Worm (Caenorhabditis elegans) whole organism, L3 larva: ENCODE results near the gene C16C8.25.

Experiments
- aly-2 ChIP-seq: fragments of 150-350 bp; optimal IDR thresholded peaks from 2 replicates; lab custom pipeline; 2014; ENCODE audit warnings: missing biosample characterization, missing genetic modification characterization
- ama-1 ChIP-seq: fragments of 150-350 bp; optimal IDR thresholded peaks from 2 replicates; lab custom pipeline; 2018
- ceh-82 ChIP-seq: fragments of 150-350 bp; optimal IDR thresholded peaks from 2 replicates; lab custom pipeline; 2014; ENCODE audit warnings: missing biosample characterization, missing genetic modification characterization
- egl-27 ChIP-seq: sonication (generic microtip); optimal IDR thresholded peaks from 4 replicates; lab custom pipeline; 2017; ENCODE audit warnings: missing biosample characterization, missing genetic modification reagents, missing genetic modification characterization
- egl-5 ChIP-seq: fragments of 150-350 bp; optimal IDR thresholded peaks from 2 replicates; lab custom pipeline; 2017; ENCODE audit warnings: missing biosample characterization, missing genetic modification reagents, missing genetic modification characterization, inconsistent platforms
- lin-39 ChIP-seq: fragments of 150-350 bp; optimal IDR thresholded peaks from 2 replicates; lab custom pipeline; 2018; ENCODE audit warnings: missing biosample characterization, missing genetic modification reagents, missing genetic modification characterization
- nhr-25 ChIP-seq: sonication (generic microtip); optimal IDR thresholded peaks from 2 replicates; lab custom pipeline; 2017; ENCODE audit warnings: missing biosample characterization, missing genetic modification characterization
- nhr-28 ChIP-seq: fragments of 150-350 bp; optimal IDR thresholded peaks from 2 replicates; lab custom pipeline; 2014; ENCODE audit warnings: missing biosample characterization, missing genetic modification characterization
- nhr-43 ChIP-seq: sonication (generic microtip); optimal IDR thresholded peaks from 2 replicates; lab custom pipeline; 2016; ENCODE audit warnings: mild to moderate bottlenecking, missing genetic modification characterization, missing compliant biosample characterization; ENCODE audit not compliant: poor library complexity, severe bottlenecking
- pqm-1 ChIP-seq: fragments of 150-350 bp; optimal IDR thresholded peaks from 2 replicates; lab custom pipeline; 2017; ENCODE audit warnings: missing biosample characterization, missing genetic modification characterization, inconsistent platforms
- skn-1 ChIP-seq: fragments of 150-350 bp; optimal IDR thresholded peaks from 2 replicates; lab custom pipeline; 2014; ENCODE audit warnings: missing biosample characterization, missing genetic modification characterization
- snpc-4 ChIP-seq: fragments of 150-350 bp; optimal IDR thresholded peaks from 2 replicates; lab custom pipeline; 2014; ENCODE audit warnings: missing biosample characterization, missing genetic modification characterization
- unc-62 ChIP-seq: fragments of 150-350 bp; sonication (generic microtip); optimal IDR thresholded peaks from 4 replicates; lab custom pipeline; 2014; ENCODE audit warnings: missing biosample characterization, missing genetic modification reagents, missing genetic modification characterization
- zag-1 ChIP-seq: fragments of 150-350 bp; optimal IDR thresholded peaks from 2 replicates; lab custom pipeline; 2014; ENCODE audit warnings: missing biosample characterization, missing genetic modification characterization

DNA sequence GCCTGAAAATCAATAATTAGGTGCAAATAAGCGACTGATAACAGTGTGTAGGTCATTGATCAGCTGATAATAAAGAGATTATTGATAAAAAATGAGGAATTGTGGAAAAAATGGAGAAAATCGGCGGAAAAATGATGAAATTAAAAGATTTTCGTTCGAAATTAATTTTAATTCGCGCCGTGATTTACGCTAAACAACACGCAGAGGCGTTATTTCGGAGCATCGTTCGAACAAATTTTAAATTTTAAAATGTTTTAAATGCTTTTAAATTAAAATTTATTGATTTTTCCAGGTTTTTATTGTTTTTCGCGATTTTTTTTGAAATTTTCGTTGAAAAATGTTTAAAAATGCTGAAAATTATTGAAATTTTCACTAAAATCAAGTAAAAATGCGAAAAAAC is 50.4 kb downstream of the C16C8.25 start, which contains the start of gene Y49F6B.9:
- TF ChIP-seq lin-39 (tag; lab: Kevin White, UChicago) (no peak), unc-62 (GFP tag; lab: Kevin White, UChicago) (no peak), nhr-25 (tag; lab: Kevin White, UChicago) (no peak), snpc-4 (tag; lab: Kevin White, UChicago) (no peak), skn-1 (tag; lab: Kevin White, UChicago) (no peak), ceh-82 (tag; lab: Kevin White, UChicago) (no peak), nhr-28 (tag; lab: Kevin White, UChicago) (no peak), nhr-43 (tag; lab: Kevin White, UChicago) (no peak), egl-27 (no peak), zag-1 (tag; lab: Kevin White, UChicago) (no peak), ama-1 (lab: Kevin White, UChicago) (no peak), pqm-1 (tag; lab: Kevin White, UChicago) (no peak), aly-2 (tag; lab: Kevin White, UChicago) (no peak), egl-5 (no peak)
